Worm (Caenorhabditis elegans) whole organism, L4 larva: ENCODE results near the gene Y62E10A.3.

Source experiments
- D1046.2 ChIP-seq: fragments of 200-800 bp; sonication (Bioruptor generic); IDR thresholded peaks from 2 replicates; pipeline ENCODE4 v1.3.6; 2022; ENCODE audit warnings: missing genetic modification characterization, missing compliant biosample characterization
- F26F4.8 ChIP-seq: fragments of 200-800 bp; sonication (Bioruptor generic); conservative IDR thresholded peaks from 2 replicates; pipeline ENCODE4 v1.3.6; 2022; ENCODE audit warnings: missing genetic modification characterization, missing compliant biosample characterization
- F44E2.7 ChIP-seq: fragments of 200-800 bp; sonication (Bioruptor generic); IDR thresholded peaks from 2 replicates; pipeline ENCODE4 v2.1.2; 2022; ENCODE audit warnings: missing genetic modification characterization, missing compliant biosample characterization
- T20F7.1 ChIP-seq: fragments of 200-800 bp; sonication (Bioruptor generic); optimal IDR thresholded peaks from 2 replicates; lab custom pipeline; 2018; ENCODE audit warnings: mild to moderate bottlenecking, missing genetic modification characterization, missing compliant biosample characterization
- T26A8.4 ChIP-seq: fragments of 200-800 bp; sonication (Bioruptor generic); IDR thresholded peaks from 2 replicates; pipeline ENCODE4 v1.3.6; 2022; ENCODE audit warnings: missing genetic modification characterization, missing compliant biosample characterization
- Y75B8A.6 ChIP-seq: fragments of 200-800 bp; sonication (Bioruptor generic); IDR thresholded peaks from 2 replicates; pipeline ENCODE4 v1.3.6; 2022; ENCODE audit warnings: missing genetic modification reagents, missing genetic modification characterization, missing compliant biosample characterization
- ZK337.2 ChIP-seq: fragments of 200-800 bp; sonication (Bioruptor generic); IDR thresholded peaks from 2 replicates; pipeline ENCODE4 v1.3.6; 2022; ENCODE audit warnings: missing genetic modification reagents, missing genetic modification characterization, missing compliant biosample characterization
- ZK546.5 ChIP-seq, 2 experiments: sonication (generic microtip); optimal IDR thresholded peaks; 2 replicates each; lab custom pipeline; 2017; ENCODE audit warnings: missing biosample characterization in 2 of 2, missing genetic modification characterization in 2 of 2
- arid-1 ChIP-seq: fragments of 200-800 bp; sonication (Bioruptor generic); conservative IDR thresholded peaks from 2 replicates; pipeline ENCODE4 v1.3.6; 2022; ENCODE audit warnings: missing genetic modification reagents, missing genetic modification characterization, missing compliant biosample characterization
- ceh-20 ChIP-seq: fragments of 200-800 bp; sonication (Bioruptor generic); IDR thresholded peaks from 2 replicates; pipeline ENCODE4 v1.3.6; 2022; ENCODE audit warnings: missing genetic modification reagents, missing genetic modification characterization, missing compliant biosample characterization
- cey-2 ChIP-seq: sonication (generic microtip); optimal IDR thresholded peaks from 3 replicates; lab custom pipeline; 2017; ENCODE audit warnings: missing genetic modification characterization, mild to moderate bottlenecking, missing compliant biosample characterization, antibody characterized with exemption, borderline replicate concordance; ENCODE audit not compliant: insufficient read depth
- daf-16 ChIP-seq, 3 experiments: sonication (generic microtip); optimal IDR thresholded peaks; 2 replicates each; lab custom pipeline; 2016 to 2017; ENCODE audit warnings: missing genetic modification characterization in 3 of 3, missing genetic modification reagents in 3 of 3, mild to moderate bottlenecking in 2 of 3, missing compliant biosample characterization in 2 of 3, missing biosample characterization in 1 of 3, moderate library complexity in 1 of 3
- dmd-6 ChIP-seq: fragments of 200-800 bp; sonication (Bioruptor generic); IDR thresholded peaks from 2 replicates; pipeline ENCODE4 v1.3.6; 2022; ENCODE audit warnings: missing genetic modification reagents, missing genetic modification characterization, missing compliant biosample characterization
- dmd-9 ChIP-seq: fragments of 200-800 bp; sonication (Bioruptor generic); IDR thresholded peaks from 2 replicates; pipeline ENCODE4 v1.3.6; 2022; ENCODE audit warnings: missing genetic modification reagents, missing genetic modification characterization, missing compliant biosample characterization
- duxl-1 ChIP-seq: sonication (generic microtip); optimal IDR thresholded peaks from 2 replicates; lab custom pipeline; 2016; ENCODE audit warnings: mild to moderate bottlenecking, missing genetic modification characterization, moderate library complexity, missing compliant biosample characterization; ENCODE audit not compliant: poor library complexity
- dve-1 ChIP-seq: sonication (generic microtip); optimal IDR thresholded peaks from 2 replicates; lab custom pipeline; 2017; ENCODE audit warnings: antibody characterized with exemption, mild to moderate bottlenecking, missing genetic modification characterization, missing compliant biosample characterization; ENCODE audit not compliant: insufficient read depth
- hif-1 ChIP-seq, 2 experiments: sonication (generic microtip); optimal IDR thresholded peaks; 2 replicates each; lab custom pipeline; 2016 to 2017; ENCODE audit warnings: missing compliant biosample characterization in 2 of 2, missing genetic modification characterization in 2 of 2, missing genetic modification reagents in 2 of 2, missing genotype in 2 of 2, mild to moderate bottlenecking in 1 of 2
- hlh-30 ChIP-seq: sonication (generic microtip); optimal IDR thresholded peaks from 2 replicates; lab custom pipeline; 2017; ENCODE audit warnings: antibody characterized with exemption, mild to moderate bottlenecking, missing genetic modification characterization, missing compliant biosample characterization; ENCODE audit not compliant: insufficient read depth
- hmg-1.1 ChIP-seq: fragments of 200-800 bp; sonication (Bioruptor generic); IDR thresholded peaks from 2 replicates; pipeline ENCODE4 v1.3.6; 2022; ENCODE audit warnings: missing genetic modification reagents, missing genetic modification characterization, missing compliant biosample characterization
- jun-1 ChIP-seq: fragments of 150-350 bp; optimal IDR thresholded peaks from 2 replicates; lab custom pipeline; 2014; ENCODE audit warnings: missing biosample characterization, missing genetic modification reagents, missing genetic modification characterization
- lin-13 ChIP-seq: fragments of 150-350 bp; optimal IDR thresholded peaks from 2 replicates; lab custom pipeline; 2014; ENCODE audit warnings: missing biosample characterization, missing genetic modification reagents, missing genetic modification characterization
- lin-15B ChIP-seq: fragments of 150-350 bp; sonication (generic microtip); optimal IDR thresholded peaks from 3 replicates; lab custom pipeline; 2014; ENCODE audit warnings: missing biosample characterization, missing genetic modification characterization
- lin-29 ChIP-seq: fragments of 200-800 bp; sonication (Bioruptor generic); IDR thresholded peaks from 2 replicates; pipeline ENCODE4 v1.3.6; 2022; ENCODE audit warnings: missing genetic modification reagents, missing genetic modification characterization, missing compliant biosample characterization
- lin-38 ChIP-seq: fragments of 200-800 bp; sonication (Bioruptor generic); IDR thresholded peaks from 2 replicates; pipeline ENCODE4 v1.3.6; 2022; ENCODE audit warnings: missing genetic modification reagents, missing genetic modification characterization, missing compliant biosample characterization
- lin-39 ChIP-seq: fragments of 150-350 bp; optimal IDR thresholded peaks from 2 replicates; lab custom pipeline; 2014; ENCODE audit warnings: missing biosample characterization, missing genetic modification reagents, missing genetic modification characterization
- lsy-2 ChIP-seq, 2 experiments: fragments of 150-350 bp in 1 of 2; sonication (generic microtip) in 1 of 2; optimal IDR thresholded peaks; 2 replicates each; lab custom pipeline; 2014 to 2017; ENCODE audit warnings: missing biosample characterization in 2 of 2, missing genetic modification characterization in 2 of 2
- madf-9 ChIP-seq: fragments of 200-800 bp; sonication (Bioruptor generic); conservative IDR thresholded peaks from 2 replicates; pipeline ENCODE4 v1.3.6; 2022; ENCODE audit warnings: missing genetic modification reagents, missing genetic modification characterization, missing compliant biosample characterization
- mdt-29 ChIP-seq: fragments of 200-800 bp; sonication (Bioruptor generic); IDR thresholded peaks from 2 replicates; pipeline ENCODE4 v1.3.6; 2022; ENCODE audit warnings: missing genetic modification reagents, missing genetic modification characterization, missing compliant biosample characterization
- mep-1 ChIP-seq: fragments of 150-350 bp; sonication (generic microtip); optimal IDR thresholded peaks from 3 replicates; lab custom pipeline; 2014; ENCODE audit warnings: missing biosample characterization, missing genetic modification characterization
- mes-2 ChIP-seq: sonication (generic microtip); optimal IDR thresholded peaks from 2 replicates; lab custom pipeline; 2016; ENCODE audit warnings: missing genotype, mild to moderate bottlenecking, missing genetic modification characterization, missing compliant biosample characterization; ENCODE audit not compliant: poor library complexity, severe bottlenecking
- mxl-2 ChIP-seq: fragments of 200-800 bp; sonication (Bioruptor generic); conservative IDR thresholded peaks from 2 replicates; pipeline ENCODE4 v1.3.6; 2022; ENCODE audit warnings: missing genetic modification reagents, missing genetic modification characterization, missing compliant biosample characterization
- mxl-3 ChIP-seq: fragments of 200-800 bp; sonication (Bioruptor generic); optimal IDR thresholded peaks from 2 replicates; lab custom pipeline; 2018; ENCODE audit warnings: mild to moderate bottlenecking, missing genetic modification characterization, missing compliant biosample characterization
- nhr-102 ChIP-seq: sonication (generic microtip); optimal IDR thresholded peaks from 2 replicates; lab custom pipeline; 2016; ENCODE audit warnings: mild to moderate bottlenecking, missing genetic modification characterization, moderate library complexity, missing compliant biosample characterization
- nhr-28 ChIP-seq: fragments of 150-350 bp; optimal IDR thresholded peaks from 2 replicates; lab custom pipeline; 2014; ENCODE audit warnings: missing biosample characterization, missing genetic modification characterization
- nhr-48 ChIP-seq: sonication (generic microtip); optimal IDR thresholded peaks from 2 replicates; lab custom pipeline; 2016; ENCODE audit warnings: mild to moderate bottlenecking, missing genetic modification characterization, missing compliant biosample characterization
- nhr-6 ChIP-seq: fragments of 150-350 bp; optimal IDR thresholded peaks from 2 replicates; lab custom pipeline; 2014; ENCODE audit warnings: missing biosample characterization, missing genetic modification characterization
- nhr-76 ChIP-seq: fragments of 150-350 bp; optimal IDR thresholded peaks from 2 replicates; lab custom pipeline; 2014; ENCODE audit warnings: missing biosample characterization, missing genetic modification characterization
- nhr-77 ChIP-seq: fragments of 150-350 bp; optimal IDR thresholded peaks from 2 replicates; lab custom pipeline; 2014; ENCODE audit warnings: missing biosample characterization, missing genetic modification characterization
- pqm-1 ChIP-seq: sonication (generic microtip); optimal IDR thresholded peaks from 2 replicates; lab custom pipeline; 2017; ENCODE audit warnings: missing biosample characterization, missing genetic modification characterization
- rbr-2 ChIP-seq: sonication (generic microtip); optimal IDR thresholded peaks from 2 replicates; lab custom pipeline; 2016; ENCODE audit warnings: missing genotype, missing genetic modification characterization, missing compliant biosample characterization
- sdz-12 ChIP-seq: fragments of 200-800 bp; sonication (Bioruptor generic); optimal IDR thresholded peaks from 2 replicates; lab custom pipeline; 2018; ENCODE audit warnings: mild to moderate bottlenecking, missing genetic modification characterization, missing compliant biosample characterization
- set-16 ChIP-seq: fragments of 200-800 bp; sonication (Bioruptor generic); IDR thresholded peaks from 2 replicates; pipeline ENCODE4 v1.3.6; 2022; ENCODE audit warnings: missing genetic modification reagents, missing genetic modification characterization, missing compliant biosample characterization
- skn-1 ChIP-seq: fragments of 150-350 bp; optimal IDR thresholded peaks from 2 replicates; lab custom pipeline; 2014; ENCODE audit warnings: missing biosample characterization, missing genetic modification characterization
- tra-1 ChIP-seq: fragments of 200-800 bp; sonication (Bioruptor generic); IDR thresholded peaks from 2 replicates; pipeline ENCODE4 v1.3.6; 2022; ENCODE audit warnings: missing genetic modification reagents, missing genetic modification characterization, missing compliant biosample characterization
- unc-62 ChIP-seq, 3 experiments: fragments of 150-350 bp in 1 of 3; sonication (generic microtip); optimal IDR thresholded peaks in 2 of 3; peaks in 1 of 3; 1 replicate in 1 of 3; 2 replicates in 2 of 3; lab custom pipeline; 2014 to 2017; ENCODE audit warnings: missing biosample characterization in 3 of 3, missing genetic modification characterization in 3 of 3, missing genetic modification reagents in 3 of 3, missing genotype in 1 of 3
- ztf-7 ChIP-seq: fragments of 150-350 bp; optimal IDR thresholded peaks from 2 replicates; lab custom pipeline; 2014; ENCODE audit warnings: missing biosample characterization, missing genetic modification characterization

Y62E10A.3 gene

ce11 chrIV:13318773-13319172 is 41.3 kb downstream of the Y62E10A.3 start (continued):
- TF ChIP-seq tra-1 (GFP tag; lab: Robert Waterston, UW) (no peak), jun-1 (peak; percentile 59), F26F4.8 (GFP tag; lab: Robert Waterston, UW) (no peak), madf-9 (GFP tag; lab: Robert Waterston, UW) (no peak), ZK337.2 (GFP tag; lab: Robert Waterston, UW) (no peak), sdz-12 (GFP tag; lab: Kevin White, UChicago) (no peak), rbr-2 (tag; lab: Kevin White, UChicago) (no peak), nhr-6 (no peak), pqm-1 (peak; percentile 88), lin-15B (tag; lab: Kevin White, UChicago) (no peak), lin-29 (GFP tag; lab: Robert Waterston, UW) (no peak), unc-62 (GFP tag; optimal IDR thresholded peaks at IDR 0.05 in 1 of 2; lab: Kevin White, UChicago) (peak in 1 of 2 experiments; percentile 88), unc-62 (tag; optimal IDR thresholded peaks at IDR 0.05; lab: Kevin White, UChicago) (no peak), mxl-2 (no peak), Y75B8A.6 (0 out of 2 replicates have a peak, but pooled peaks have one; percentile 12), T26A8.4 (GFP tag; lab: Robert Waterston, UW) (peak; percentile 63; the same call in 1 of the 2 replicates), lin-38 (peak; percentile 43), ztf-7 (peak; percentile 62), D1046.2 (GFP tag; lab: Robert Waterston, UW) (no peak), set-16 (GFP tag; lab: Robert Waterston, UW) (no peak), hif-1 (tag; optimal IDR thresholded peaks at IDR 0.05; lab: Kevin White, UChicago) (peak in 1 of 2 experiments; percentile 41), duxl-1 (peak; percentile 68), dmd-9 (no peak), hmg-1.1 (GFP tag; lab: Robert Waterston, UW) (no peak), lin-13 (no peak), nhr-102 (tag; lab: Kevin White, UChicago) (peak; percentile 67), ZK546.5 (tag; optimal IDR thresholded peaks at IDR 0.05; lab: Kevin White, UChicago) (no peak)

ce11 chrIV:13315344-13315743 is 44.7 kb downstream of the Y62E10A.3 start, which contains the start of gene fat-1:
Gene fat-1 (plus strand): TSS chrIV:13315644.
- TF ChIP-seq nhr-76 (tag; lab: Kevin White, UChicago) (no peak), lin-38 (0 out of 2 replicates have a peak, but pooled peaks have one; percentile 6)
- TF ChIP-seq, all 104 proteins: peak for 1

- TF ChIP-seq hlh-30 (peak; percentile 60), arid-1 (GFP tag; lab: Robert Waterston, UW) (peak; percentile 40; the same call in 1 of the 2 replicates), nhr-28 (tag; lab: Kevin White, UChicago) (peak; percentile 99), ceh-20 (GFP tag; lab: Robert Waterston, UW) (peak; percentile 85), Y75B8A.6 (0 out of 2 replicates have a peak, but pooled peaks have one; percentile 19), dmd-6 (GFP tag; lab: Robert Waterston, UW) (peak; percentile 88), cey-2 (tag; lab: Kevin White, UChicago) (peak; percentile 22), mep-1 (tag; lab: Kevin White, UChicago) (peak; percentile 65), nhr-48 (tag; lab: Kevin White, UChicago) (peak; percentile 86), dve-1 (tag; lab: Kevin White, UChicago) (peak; percentile 97), lin-39 (tag; lab: Kevin White, UChicago) (no peak), daf-16 (GFP tag; optimal IDR thresholded peaks at IDR 0.05; lab: Kevin White, UChicago) (peak in 1 of 2 experiments; percentile 24), daf-16 (tag; optimal IDR thresholded peaks at IDR 0.05; lab: Kevin White, UChicago) (peak; percentile 81), T20F7.1 (GFP tag; lab: Kevin White, UChicago) (peak; percentile 10), mxl-2 (0 out of 2 replicates have a peak, but pooled peaks have one; percentile 32), sdz-12 (GFP tag; lab: Kevin White, UChicago) (no peak), skn-1 (no peak), mxl-3 (GFP tag; lab: Kevin White, UChicago) (peak; percentile 40), mes-2 (tag; lab: Kevin White, UChicago) (peak; percentile 51), mdt-29 (GFP tag; lab: Robert Waterston, UW) (peak; percentile 45; the same call in 1 of the 2 replicates), nhr-102 (tag; lab: Kevin White, UChicago) (peak; percentile 72), F44E2.7 (GFP tag; lab: Robert Waterston, UW) (no peak), lsy-2 (tag; optimal IDR thresholded peaks at IDR 0.05; lab: Kevin White, UChicago) (peak in 1 of 2 experiments; percentile 39), nhr-77 (tag; lab: Kevin White, UChicago) (peak; percentile 49), tra-1 (GFP tag; lab: Robert Waterston, UW) (peak; percentile 80; the same call in 1 of the 2 replicates)
Observed at ce11 chrIV:13314181-13314580, 45.9 kb downstream of the Y62E10A.3 start.
